Worm (Caenorhabditis elegans) whole organism, early embryonic: ENCODE measurements around the gene srlf-13.

Experiments used
- B0310.2 ChIP-seq: sonication (generic microtip); optimal IDR thresholded peaks from 2 replicates; lab custom pipeline; 2016; ENCODE audit warnings: mild to moderate bottlenecking, missing genetic modification characterization, missing compliant biosample characterization
- F13C5.2 ChIP-seq: sonication (generic microtip); optimal IDR thresholded peaks from 2 replicates; lab custom pipeline; 2017; ENCODE audit warnings: mild to moderate bottlenecking, missing genetic modification characterization, inconsistent platforms, missing compliant biosample characterization
- aly-1 ChIP-seq: sonication (generic microtip); optimal IDR thresholded peaks from 2 replicates; lab custom pipeline; 2016; ENCODE audit warnings: missing genetic modification characterization, missing compliant biosample characterization
- ama-1 ChIP-seq: fragments of 150-350 bp; optimal IDR thresholded peaks from 2 replicates; lab custom pipeline; 2014
- ceh-36 ChIP-seq: sonication (generic microtip); optimal IDR thresholded peaks from 2 replicates; lab custom pipeline; 2016; ENCODE audit warnings: missing genetic modification characterization, inconsistent platforms, missing compliant biosample characterization
- flt-1 ChIP-seq: fragments of 200-800 bp; sonication (Bioruptor generic); IDR thresholded peaks from 2 replicates; pipeline ENCODE4 v1.3.6; 2022; ENCODE audit warnings: missing genetic modification characterization, missing compliant biosample characterization
- scrt-1 ChIP-seq: fragments of 200-800 bp; sonication (Bioruptor generic); IDR thresholded peaks from 2 replicates; pipeline ENCODE4 v1.3.6; 2022; ENCODE audit warnings: missing genetic modification characterization, missing compliant biosample characterization

DNA sequence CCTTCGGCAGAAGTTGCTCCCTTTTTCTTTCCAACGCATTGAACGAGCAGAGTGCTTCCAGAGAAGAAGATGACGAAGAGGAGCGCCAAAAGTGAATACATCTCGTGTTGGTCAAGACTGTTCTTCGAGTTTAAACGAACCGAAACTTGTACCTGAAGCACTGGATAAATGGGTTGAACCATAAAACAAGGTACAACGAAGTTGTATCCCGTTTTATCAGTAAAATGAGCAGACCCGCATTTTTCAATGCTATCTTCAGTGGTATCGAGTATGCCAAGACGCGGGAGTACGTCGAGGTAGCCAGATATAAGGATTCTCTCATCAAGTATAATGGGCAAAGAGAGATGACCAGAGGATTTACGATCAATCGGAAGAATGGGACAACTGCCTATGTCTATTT, 9.1 kb downstream of the srlf-13 start, which contains the start of gene F13E9.16:
- TF ChIP-seq flt-1 (no peak), aly-1 (tag; lab: Kevin White, UChicago) (no peak), scrt-1 (GFP tag; lab: Robert Waterston, UW) (no peak), ama-1 (lab: Kevin White, UChicago) (no peak), F13C5.2 (no peak), ceh-36 (no peak), B0310.2 (tag; lab: Kevin White, UChicago) (no peak)
